Fruit fly (Drosophila melanogaster): ENCODE data around the gene CG43249.

Gene CG43249

DNA sequence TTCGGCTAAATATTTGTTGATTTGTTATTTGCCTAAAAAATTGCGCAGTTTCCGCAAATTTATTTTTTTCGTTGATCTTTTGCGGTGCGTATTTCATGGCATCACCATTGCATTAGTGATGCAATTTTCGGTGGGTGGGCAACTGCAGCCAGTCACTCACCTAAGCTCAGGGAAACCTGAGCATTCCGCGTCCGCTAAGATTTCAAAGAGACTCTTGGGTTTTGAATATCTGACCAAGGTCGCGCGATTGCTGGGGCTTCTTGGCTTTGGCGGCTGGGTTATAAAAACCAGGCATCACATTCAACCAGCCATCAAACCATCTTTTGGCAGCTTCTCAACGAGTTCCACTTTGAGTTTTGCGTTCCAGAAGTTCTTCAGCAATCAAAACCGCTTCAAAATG is 41.6 kb upstream of the CG43249 start, which contains the start of gene CG13071:
TSS of gene CG13071 (plus strand) at position 301 of the 400 bp plus-strand sequence.
- TF ChIP-seq CG31627 (GFP tag; optimal IDR thresholded peaks at IDR 0.05) (no peak), pdm3 (GFP tag; optimal IDR thresholded peaks at IDR 0.05) (no peak), CG8119 (GFP tag; IDR thresholded peaks at IDR 0.05) (no peak), Gug (GFP tag; IDR thresholded peaks at IDR 0.05) (no peak), CG6854 (GFP tag; optimal IDR thresholded peaks at IDR 0.05) (no peak), CG1621 (tag; optimal IDR thresholded peaks at IDR 0.05) (no peak), Sox102F (GFP tag; optimal IDR thresholded peaks at IDR 0.05) (no peak), CG11762 (GFP tag; optimal IDR thresholded peaks at IDR 0.05; ENCODE audit: insufficient read depth) (no peak), salr (GFP tag; optimal IDR thresholded peaks at IDR 0.05) (no peak), CG11294 (GFP tag; IDR thresholded peaks at IDR 0.05) (no peak), spab (GFP tag; optimal IDR thresholded peaks at IDR 0.05) (no peak), CG6163 (GFP tag; IDR thresholded peaks at IDR 0.05) (no peak), CG3032 (tag; optimal IDR thresholded peaks at IDR 0.05) (no peak), esn (GFP tag; optimal IDR thresholded peaks at IDR 0.05) (no peak)

DNA sequence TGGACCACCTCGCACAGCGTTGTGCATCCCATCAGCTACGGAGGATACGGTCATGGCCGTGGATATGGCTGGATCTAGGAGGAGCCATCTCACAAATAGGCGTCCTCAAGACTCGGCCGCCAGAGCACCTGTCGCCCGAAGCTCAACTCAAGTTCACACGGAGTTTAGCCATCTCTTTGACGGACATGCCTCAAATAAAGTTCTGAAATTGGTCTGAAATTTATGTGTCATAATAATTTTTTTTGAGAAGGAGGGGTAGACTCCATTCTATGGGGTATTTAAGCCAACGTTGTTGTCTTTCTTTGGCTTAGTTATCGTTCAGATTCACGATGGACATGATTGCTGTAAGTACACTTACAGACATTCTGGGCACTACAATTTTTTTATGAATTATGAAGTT is 41.0 kb upstream of the CG43249 start, which contains the start of gene CG13070:
TSS of gene CG13070 (plus strand) at position 301 of the 400 bp plus-strand sequence.
- no peak for TF ChIP-seq CG31627 (GFP tag; optimal IDR thresholded peaks at IDR 0.05)
- TF ChIP-seq Hr4 (GFP tag; optimal IDR thresholded peaks at IDR 0.05): no peak
- no peak for TF ChIP-seq net (GFP tag; optimal IDR thresholded peaks at IDR 0.05)
- TF ChIP-seq Eip93F (GFP tag; optimal IDR thresholded peaks at IDR 0.05): no peak
- TF ChIP-seq Eip75B (GFP tag; optimal IDR thresholded peaks at IDR 0.05): no peak
- no peak for TF ChIP-seq svp (GFP tag)
- TF ChIP-seq OdsH (GFP tag; optimal IDR thresholded peaks at IDR 0.05): no peak
- no peak for TF ChIP-seq Smox (GFP tag; optimal IDR thresholded peaks at IDR 0.05)
- no peak for TF ChIP-seq CG11762 (GFP tag; optimal IDR thresholded peaks at IDR 0.05; ENCODE audit: insufficient read depth)
- no peak for TF ChIP-seq Met (GFP tag; optimal IDR thresholded peaks at IDR 0.05)
- TF ChIP-seq CG9139 (GFP tag; optimal IDR thresholded peaks at IDR 0.05): no peak
- no peak for TF ChIP-seq CG11294 (GFP tag; IDR thresholded peaks at IDR 0.05)
- no peak for TF ChIP-seq Hr38 (GFP tag; optimal IDR thresholded peaks at IDR 0.05)
- TF ChIP-seq acj6 (GFP tag; optimal IDR thresholded peaks at IDR 0.05): no peak
- TF ChIP-seq Gug (GFP tag; IDR thresholded peaks at IDR 0.05): no peak
- no peak for TF ChIP-seq fd59A (GFP tag; optimal IDR thresholded peaks at IDR 0.05)
- no peak for TF ChIP-seq CG3919 (GFP tag; optimal IDR thresholded peaks at IDR 0.05)
- TF ChIP-seq esn (GFP tag; optimal IDR thresholded peaks at IDR 0.05): no peak
- TF ChIP-seq pdm3 (GFP tag; optimal IDR thresholded peaks at IDR 0.05): no peak
- no peak for TF ChIP-seq dac (GFP tag; optimal IDR thresholded peaks at IDR 0.05)

DNA sequence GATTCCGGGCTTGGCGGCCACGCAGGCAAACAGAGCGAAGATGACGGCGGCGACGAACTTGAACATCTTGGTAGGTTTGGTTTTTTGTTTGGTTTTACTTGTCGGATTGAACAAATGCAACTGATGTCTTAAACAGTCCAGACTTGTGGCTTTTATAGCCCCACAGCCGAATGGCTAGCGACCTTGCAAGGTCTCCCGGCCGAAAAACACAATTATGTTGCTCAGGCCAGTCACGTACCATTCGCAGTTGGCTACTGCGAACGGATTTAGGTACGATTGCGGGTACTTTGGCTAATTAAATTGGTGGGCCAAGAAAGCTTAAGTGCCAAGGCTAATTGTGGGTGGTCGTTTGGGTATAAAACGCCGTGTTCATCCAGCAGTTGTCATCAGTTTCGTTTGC is 39.1 kb upstream of the CG43249 start, which contains the start of the genes CG13051 and CG13069:
TSS of gene CG13051 (minus strand) at position 101 of the 400 bp plus-strand sequence.
TSS of gene CG13069 (plus strand) at position 386 of the 400 bp plus-strand sequence.
- TF ChIP-seq Hr39 (GFP tag; optimal IDR thresholded peaks at IDR 0.05) (no peak), Smox (GFP tag; optimal IDR thresholded peaks at IDR 0.05) (no peak), CG16779 (tag; optimal IDR thresholded peaks at IDR 0.05) (no peak), spab (GFP tag; optimal IDR thresholded peaks at IDR 0.05) (no peak), Sox14 (GFP tag; optimal IDR thresholded peaks at IDR 0.05) (no peak), cyc (GFP tag; optimal IDR thresholded peaks at IDR 0.05) (no peak), CG6792 (GFP tag; optimal IDR thresholded peaks at IDR 0.05) (no peak), CG11294 (GFP tag; IDR thresholded peaks at IDR 0.05) (no peak), CG8319 (GFP tag; optimal IDR thresholded peaks at IDR 0.05) (no peak), CG11762 (GFP tag; optimal IDR thresholded peaks at IDR 0.05; ENCODE audit: insufficient read depth) (no peak), CG32006 (GFP tag; optimal IDR thresholded peaks at IDR 0.05) (no peak), ss (GFP tag; optimal IDR thresholded peaks at IDR 0.05) (no peak), Ets21C (GFP tag; optimal IDR thresholded peaks at IDR 0.05) (no peak), vri (GFP tag; optimal IDR thresholded peaks at IDR 0.05) (no peak), CG8632 (GFP tag; optimal IDR thresholded peaks at IDR 0.05) (no peak), CG15336 (GFP tag; IDR thresholded peaks at IDR 0.05) (no peak)
